Worm (Caenorhabditis elegans): ENCODE measurements around the gene srj-32.
"Not testable (repeated sequence)": the region's sequence is repeated elsewhere in the genome, so short reads cannot be mapped to it uniquely, and the experiment has no call there.

The srj-32 gene

ce11 chrV:7304506-7304905 lies 7.3 kb upstream of the srj-32 start, which contains the start of gene F07G11.2:
F07G11.2 (plus strand) TSS chrV:7304806.
- TF ChIP-seq rnt-1 (tag; optimal IDR thresholded peaks at IDR 0.05); che-1 (tag; optimal IDR thresholded peaks at IDR 0.05); ceh-6 (GFP tag; optimal IDR thresholded peaks at IDR 0.05): not testable (repeated sequence)

- TF ChIP-seq lim-6 (tag; optimal IDR thresholded peaks at IDR 0.05), result no peak
- no peak for TF ChIP-seq nfya-1 (tag; optimal IDR thresholded peaks at IDR 0.05)
- no peak for TF ChIP-seq gmeb-2 (tag; optimal IDR thresholded peaks at IDR 0.05)
- no peak for TF ChIP-seq dmd-4 (tag; optimal IDR thresholded peaks at IDR 0.05; ENCODE audit: borderline replicate concordance)
- TF ChIP-seq che-1 (tag; optimal IDR thresholded peaks at IDR 0.05), result no peak
- no peak for TF ChIP-seq nhr-11 (tag; optimal IDR thresholded peaks at IDR 0.05)
- TF ChIP-seq ceh-19 (GFP tag; optimal IDR thresholded peaks at IDR 0.05), result no peak
- TF ChIP-seq unc-3 (GFP tag; conservative IDR thresholded peaks at IDR 0.05), result no peak
- TF ChIP-seq unc-3 (tag; optimal IDR thresholded peaks at IDR 0.05), result no peak
- TF ChIP-seq fkh-10 (GFP tag; optimal IDR thresholded peaks at IDR 0.05), result no peak
- TF ChIP-seq odd-2 (tag; optimal IDR thresholded peaks at IDR 0.05), result no peak
- no peak for TF ChIP-seq fax-1 (tag; optimal IDR thresholded peaks at IDR 0.05)
- no peak for TF ChIP-seq syd-9 (tag; optimal IDR thresholded peaks at IDR 0.05)
- TF ChIP-seq hlh-15 (tag; optimal IDR thresholded peaks at IDR 0.05), result no peak
Observed at ce11 chrV:7298463-7298862, 1.3 kb upstream of the srj-32 start, which contains the start of gene F07G11.3. F07G11.3 (plus strand) TSS chrV:7298763.

DNA sequence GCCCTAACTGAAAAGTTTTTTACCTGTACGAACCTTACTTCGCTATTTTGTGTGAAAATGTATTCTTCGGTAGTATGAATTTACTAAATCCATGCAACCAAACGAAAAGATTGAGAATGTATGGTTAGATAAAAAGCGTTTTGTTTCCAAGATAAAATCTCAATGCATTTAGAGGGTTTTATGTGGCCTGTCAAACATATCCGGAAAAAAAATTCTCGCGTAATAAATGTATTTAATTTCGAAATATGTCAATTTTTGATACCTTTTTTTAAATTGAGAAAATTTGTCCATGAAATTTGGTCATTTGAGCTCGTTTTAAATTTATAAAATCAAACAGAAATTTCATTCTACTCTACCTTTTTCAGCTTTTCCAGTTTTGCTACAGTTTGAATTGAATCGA lies 1.9 kb downstream of the srj-32 start, which contains the start of gene F07G11.4:
Gene F07G11.4 (minus strand): TSS at position 101 of the 400 bp plus-strand sequence.
- TF ChIP-seq elt-2 (tag; optimal IDR thresholded peaks at IDR 0.05), result no peak
- TF ChIP-seq ahr-1 (tag; optimal IDR thresholded peaks at IDR 0.05), result no peak
- TF ChIP-seq unc-3 (GFP tag; conservative IDR thresholded peaks at IDR 0.05), result no peak
- no peak for TF ChIP-seq unc-3 (tag; optimal IDR thresholded peaks at IDR 0.05)
- TF ChIP-seq ets-4 (tag; optimal IDR thresholded peaks at IDR 0.05), result no peak
- no peak for TF ChIP-seq syd-9 (tag; optimal IDR thresholded peaks at IDR 0.05)
- TF ChIP-seq sox-4 (tag; optimal IDR thresholded peaks at IDR 0.05), result no peak
- no peak for TF ChIP-seq sdc-2 (tag; optimal IDR thresholded peaks at IDR 0.05)
- no peak for TF ChIP-seq ceh-31 (tag; optimal IDR thresholded peaks at IDR 0.05)
- no peak for TF ChIP-seq unc-86 (tag; optimal IDR thresholded peaks at IDR 0.05)
- TF ChIP-seq K09A11.1 (tag; optimal IDR thresholded peaks at IDR 0.05; ENCODE audit: insufficient read depth), result no peak
- no peak for TF ChIP-seq K02D7.2 (tag; optimal IDR thresholded peaks at IDR 0.05)
- TF ChIP-seq unc-55 (GFP tag; optimal IDR thresholded peaks at IDR 0.05), result no peak
- no peak for TF ChIP-seq nfya-1 (tag; optimal IDR thresholded peaks at IDR 0.05)
- no peak for TF ChIP-seq mec-3 (tag; optimal IDR thresholded peaks at IDR 0.05; ENCODE audit: borderline replicate concordance)
- TF ChIP-seq pros-1 (tag; optimal IDR thresholded peaks at IDR 0.05), result no peak
- no peak for TF ChIP-seq sox-2 (GFP tag; IDR thresholded peaks at IDR 0.05)

- TF ChIP-seq C08G9.2 (tag; optimal IDR thresholded peaks at IDR 0.05) (no peak), fax-1 (tag; optimal IDR thresholded peaks at IDR 0.05) (no peak), hlh-6 (tag; optimal IDR thresholded peaks at IDR 0.05) (no peak), pha-4 (tag; optimal IDR thresholded peaks at IDR 0.05) (no peak), C38D4.7 (GFP tag; optimal IDR thresholded peaks at IDR 0.05) (no peak), sox-2 (GFP tag; IDR thresholded peaks at IDR 0.05) (no peak), tbx-2 (tag; optimal IDR thresholded peaks at IDR 0.05) (no peak), rnt-1 (tag; optimal IDR thresholded peaks at IDR 0.05) (no peak), sdc-2 (tag; optimal IDR thresholded peaks at IDR 0.05) (no peak), hlh-13 (GFP tag; optimal IDR thresholded peaks at IDR 0.05) (no peak), ceh-6 (GFP tag; optimal IDR thresholded peaks at IDR 0.05) (no peak), pax-1 (tag; optimal IDR thresholded peaks at IDR 0.05) (no peak)
Observed at ce11 chrV:7288699-7289098, 8.5 kb downstream of the srj-32 start, which contains the start of gene C13A2.1. C13A2.1 (plus strand) TSS chrV:7288999.
